Worm (Caenorhabditis elegans) whole organism, late embryonic: Measurements from ENCODE around the gene ncx-2.

Experiments used
- C08G9.2 ChIP-seq: sonication (generic microtip); optimal IDR thresholded peaks from 2 replicates; lab custom pipeline; 2016; ENCODE audit warnings: mild to moderate bottlenecking, missing genetic modification characterization, moderate library complexity, missing compliant biosample characterization
- C38D4.7 ChIP-seq: fragments of 200-800 bp; sonication (Bioruptor generic); optimal IDR thresholded peaks from 2 replicates; lab custom pipeline; 2018; ENCODE audit warnings: mild to moderate bottlenecking, missing genetic modification characterization, moderate library complexity, missing compliant biosample characterization
- K02D7.2 ChIP-seq: sonication (generic microtip); optimal IDR thresholded peaks from 2 replicates; lab custom pipeline; 2017; ENCODE audit warnings: mild to moderate bottlenecking, missing genetic modification characterization, missing compliant biosample characterization
- Y22D7AL.16 ChIP-seq: sonication (generic microtip); optimal IDR thresholded peaks from 2 replicates; lab custom pipeline; 2016; ENCODE audit warnings: missing genetic modification characterization, missing compliant biosample characterization
- ahr-1 ChIP-seq: sonication (generic microtip); optimal IDR thresholded peaks from 2 replicates; lab custom pipeline; 2016; ENCODE audit warnings: missing genetic modification characterization, missing compliant biosample characterization
- ceh-19 ChIP-seq: fragments of 200-800 bp; sonication (Bioruptor generic); optimal IDR thresholded peaks from 2 replicates; lab custom pipeline; 2018; ENCODE audit warnings: mild to moderate bottlenecking, missing genetic modification characterization, missing compliant biosample characterization
- ceh-22 ChIP-seq: sonication (generic microtip); optimal IDR thresholded peaks from 2 replicates; lab custom pipeline; 2017; ENCODE audit warnings: missing biosample characterization, missing genetic modification characterization
- ceh-34 ChIP-seq: sonication (generic microtip); optimal IDR thresholded peaks from 2 replicates; lab custom pipeline; 2016; ENCODE audit warnings: mild to moderate bottlenecking, missing genetic modification characterization, missing compliant biosample characterization
- ceh-48 ChIP-seq: sonication (generic microtip); optimal IDR thresholded peaks from 2 replicates; lab custom pipeline; 2016; ENCODE audit warnings: missing genetic modification characterization, inconsistent platforms, missing compliant biosample characterization
- ceh-6 ChIP-seq: fragments of 200-800 bp; sonication (Bioruptor generic); optimal IDR thresholded peaks from 2 replicates; lab custom pipeline; 2018; ENCODE audit warnings: mild to moderate bottlenecking, missing genetic modification characterization, missing compliant biosample characterization
- ceh-9 ChIP-seq: sonication (generic microtip); optimal IDR thresholded peaks from 2 replicates; lab custom pipeline; 2016; ENCODE audit warnings: mild to moderate bottlenecking, missing genetic modification characterization, inconsistent platforms, missing compliant biosample characterization
- che-1 ChIP-seq: sonication (generic microtip); optimal IDR thresholded peaks from 2 replicates; lab custom pipeline; 2016; ENCODE audit warnings: mild to moderate bottlenecking, missing genetic modification characterization, missing compliant biosample characterization
- dmd-4 ChIP-seq: sonication (generic microtip); optimal IDR thresholded peaks from 2 replicates; lab custom pipeline; 2016; ENCODE audit warnings: borderline replicate concordance, missing genetic modification characterization, missing compliant biosample characterization
- elt-4 ChIP-seq: sonication (generic microtip); optimal IDR thresholded peaks from 2 replicates; lab custom pipeline; 2016; ENCODE audit warnings: missing genetic modification characterization, missing compliant biosample characterization
- ets-4 ChIP-seq: sonication (generic microtip); optimal IDR thresholded peaks from 2 replicates; lab custom pipeline; 2016; ENCODE audit warnings: missing genetic modification characterization, missing compliant biosample characterization
- fkh-6 ChIP-seq: sonication (generic microtip); optimal IDR thresholded peaks from 2 replicates; lab custom pipeline; 2016; ENCODE audit warnings: missing genetic modification characterization, missing compliant biosample characterization
- gmeb-2 ChIP-seq: sonication (generic microtip); optimal IDR thresholded peaks from 2 replicates; lab custom pipeline; 2016; ENCODE audit warnings: missing genetic modification characterization, inconsistent platforms, missing compliant biosample characterization
- hlh-13 ChIP-seq: fragments of 200-800 bp; sonication (Bioruptor generic); optimal IDR thresholded peaks from 2 replicates; lab custom pipeline; 2018; ENCODE audit warnings: mild to moderate bottlenecking, missing genetic modification characterization, missing compliant biosample characterization
- hlh-6 ChIP-seq: sonication (generic microtip); optimal IDR thresholded peaks from 2 replicates; lab custom pipeline; 2016; ENCODE audit warnings: missing genotype, missing genetic modification characterization, missing compliant biosample characterization
- lim-6 ChIP-seq: sonication (generic microtip); optimal IDR thresholded peaks from 2 replicates; lab custom pipeline; 2016; ENCODE audit warnings: missing genetic modification characterization, missing compliant biosample characterization
- madf-2 ChIP-seq: sonication (generic microtip); optimal IDR thresholded peaks from 2 replicates; lab custom pipeline; 2017; ENCODE audit warnings: missing genetic modification characterization, missing compliant biosample characterization
- mec-3 ChIP-seq: sonication (generic microtip); optimal IDR thresholded peaks from 2 replicates; lab custom pipeline; 2016; ENCODE audit warnings: borderline replicate concordance, missing genetic modification characterization, missing compliant biosample characterization
- nfya-1 ChIP-seq: sonication (generic microtip); optimal IDR thresholded peaks from 2 replicates; lab custom pipeline; 2017; ENCODE audit warnings: missing genetic modification characterization, mild to moderate bottlenecking, missing compliant biosample characterization, antibody characterized with exemption, moderate library complexity
- npax-4 ChIP-seq: sonication (generic microtip); optimal IDR thresholded peaks from 2 replicates; lab custom pipeline; 2016; ENCODE audit warnings: missing genetic modification characterization, missing compliant biosample characterization
- odd-2 ChIP-seq: sonication (generic microtip); optimal IDR thresholded peaks from 2 replicates; lab custom pipeline; 2017; ENCODE audit warnings: antibody characterized with exemption, mild to moderate bottlenecking, missing genetic modification characterization, missing compliant biosample characterization
- pag-3 ChIP-seq: sonication (generic microtip); optimal IDR thresholded peaks from 2 replicates; lab custom pipeline; 2016; ENCODE audit warnings: missing compliant biosample characterization, missing genetic modification characterization, borderline replicate concordance
- pax-1 ChIP-seq: fragments of 150-350 bp; optimal IDR thresholded peaks from 2 replicates; lab custom pipeline; 2014; ENCODE audit warnings: missing biosample characterization, missing genetic modification characterization
- pha-2 ChIP-seq: sonication (generic microtip); optimal IDR thresholded peaks from 2 replicates; lab custom pipeline; 2017; ENCODE audit warnings: mild to moderate bottlenecking, missing genetic modification characterization, missing compliant biosample characterization
- pha-4 ChIP-seq: fragments of 150-350 bp; optimal IDR thresholded peaks from 2 replicates; lab custom pipeline; 2018; ENCODE audit warnings: missing biosample characterization, missing genetic modification reagents, missing genetic modification characterization
- pqm-1 ChIP-seq: sonication (generic microtip); optimal IDR thresholded peaks from 2 replicates; lab custom pipeline; 2016; ENCODE audit warnings: missing genetic modification characterization, missing compliant biosample characterization
- sdc-2 ChIP-seq: sonication (generic microtip); optimal IDR thresholded peaks from 2 replicates; lab custom pipeline; 2016; ENCODE audit warnings: missing genotype, missing genetic modification characterization, missing compliant biosample characterization
- sox-4 ChIP-seq: sonication (generic microtip); optimal IDR thresholded peaks from 2 replicates; lab custom pipeline; 2017; ENCODE audit warnings: mild to moderate bottlenecking, missing genetic modification characterization, inconsistent platforms, missing compliant biosample characterization
- syd-9 ChIP-seq: sonication (generic microtip); optimal IDR thresholded peaks from 2 replicates; lab custom pipeline; 2016; ENCODE audit warnings: mild to moderate bottlenecking, missing genetic modification characterization, moderate library complexity, missing compliant biosample characterization
- tbx-2 ChIP-seq: sonication (generic microtip); optimal IDR thresholded peaks from 2 replicates; lab custom pipeline; 2016; ENCODE audit warnings: missing genetic modification characterization, missing compliant biosample characterization
- ttx-3 ChIP-seq: sonication (generic microtip); optimal IDR thresholded peaks from 2 replicates; lab custom pipeline; 2016; ENCODE audit warnings: missing genetic modification reagents, missing genetic modification characterization, missing compliant biosample characterization
- unc-3 ChIP-seq, 2 experiments: fragments of 200-800 bp in 1 of 2; sonication (Bioruptor generic) in 1 of 2; sonication (generic microtip) in 1 of 2; conservative IDR thresholded peaks in 1 of 2; optimal IDR thresholded peaks in 1 of 2; 2 replicates each; pipeline versions ENCODE4 v1.3.6 to Lab custom; 2016 to 2022; ENCODE audit warnings: missing compliant biosample characterization in 2 of 2, missing genetic modification characterization in 2 of 2, missing genetic modification reagents in 1 of 2
- unc-42 ChIP-seq: sonication (generic microtip); optimal IDR thresholded peaks from 2 replicates; lab custom pipeline; 2016; ENCODE audit warnings: missing genotype, missing genetic modification characterization, missing compliant biosample characterization
- unc-86 ChIP-seq: sonication (generic microtip); optimal IDR thresholded peaks from 2 replicates; lab custom pipeline; 2016; ENCODE audit warnings: missing genetic modification characterization, missing compliant biosample characterization
- zip-5 ChIP-seq: sonication (generic microtip); optimal IDR thresholded peaks from 2 replicates; lab custom pipeline; 2016; ENCODE audit warnings: missing genetic modification characterization, missing compliant biosample characterization
- ztf-16 ChIP-seq: sonication (generic microtip); optimal IDR thresholded peaks from 2 replicates; lab custom pipeline; 2017; ENCODE audit warnings: missing genetic modification characterization, missing compliant biosample characterization

ncx-2 gene

ce11 chrV:5274974-5275373 lies 28.5 kb upstream of the ncx-2 start:
- TF ChIP-seq unc-42 (tag; lab: Kevin White, UChicago) (peak; percentile 48), gmeb-2 (tag; lab: Kevin White, UChicago) (no peak), tbx-2 (tag; lab: Kevin White, UChicago) (peak; percentile 18), K02D7.2 (tag; lab: Kevin White, UChicago) (no peak), pha-2 (tag; lab: Kevin White, UChicago) (peak; percentile 20), ceh-34 (peak; percentile 1)

- no peak for TF ChIP-seq K02D7.2 (tag; lab: Kevin White, UChicago)
- TF ChIP-seq nfya-1 (tag; lab: Kevin White, UChicago): peak; percentile 9
- no peak for TF ChIP-seq pha-4 (tag; lab: Kevin White, UChicago)
- TF ChIP-seq ets-4 (tag; lab: Kevin White, UChicago): no peak
Observed at ce11 chrV:5275426-5276007, 28.0 kb upstream of the ncx-2 start.

ce11 chrV:5278001-5278400 lies 25.5 kb upstream of the ncx-2 start, which contains the start of gene B0238.9:
Gene B0238.9 (minus strand): TSS chrV:5278101.
- TF ChIP-seq ceh-19 (GFP tag; lab: Kevin White, UChicago): no peak
- no peak for TF ChIP-seq pha-4 (tag; lab: Kevin White, UChicago)
- no peak for TF ChIP-seq unc-86 (tag; lab: Kevin White, UChicago)
- no peak for TF ChIP-seq elt-4 (tag; lab: Kevin White, UChicago)
- no peak for TF ChIP-seq pax-1
- TF ChIP-seq unc-42 (tag; lab: Kevin White, UChicago): no peak
- no peak for TF ChIP-seq syd-9 (tag; lab: Kevin White, UChicago)
- TF ChIP-seq nfya-1 (tag; lab: Kevin White, UChicago): no peak
- no peak for TF ChIP-seq hlh-13 (GFP tag; lab: Kevin White, UChicago)
- TF ChIP-seq unc-3 (GFP tag; conservative IDR thresholded peaks at IDR 0.05; lab: Robert Waterston, UW): no peak
- TF ChIP-seq unc-3 (tag; optimal IDR thresholded peaks at IDR 0.05; lab: Kevin White, UChicago): no peak
- no peak for TF ChIP-seq sox-4 (tag; lab: Kevin White, UChicago)
- no peak for TF ChIP-seq ahr-1 (tag; lab: Kevin White, UChicago)
- no peak for TF ChIP-seq madf-2 (tag; lab: Kevin White, UChicago)
- no peak for TF ChIP-seq ceh-22 (tag; lab: Kevin White, UChicago)
- TF ChIP-seq odd-2: no peak
- no peak for TF ChIP-seq che-1
- TF ChIP-seq ttx-3 (tag; lab: Kevin White, UChicago): no peak

- TF ChIP-seq gmeb-2 (tag; lab: Kevin White, UChicago): peak; percentile 54
- peak; percentile 11 for TF ChIP-seq sdc-2 (tag; lab: Kevin White, UChicago)
- peak; percentile 45 for TF ChIP-seq pqm-1 (tag; lab: Kevin White, UChicago)
- TF ChIP-seq fkh-6 (tag; lab: Kevin White, UChicago): peak; percentile 71
- TF ChIP-seq hlh-6 (tag; lab: Kevin White, UChicago): peak; percentile 78
- TF ChIP-seq zip-5 (tag; lab: Kevin White, UChicago): peak; percentile 7
- peak; percentile 18 for TF ChIP-seq ceh-6 (GFP tag; lab: Kevin White, UChicago)
- TF ChIP-seq tbx-2 (tag; lab: Kevin White, UChicago): peak; percentile 49
- TF ChIP-seq lim-6 (tag; lab: Kevin White, UChicago): peak; percentile 47
- peak; percentile 62 for TF ChIP-seq mec-3 (tag; lab: Kevin White, UChicago)
- peak; percentile 49 for TF ChIP-seq madf-2 (tag; lab: Kevin White, UChicago)
- TF ChIP-seq hlh-13 (GFP tag; lab: Kevin White, UChicago): peak; percentile 58
- TF ChIP-seq Y22D7AL.16: peak; percentile 1
- peak; percentile 87 for TF ChIP-seq pag-3 (tag; lab: Kevin White, UChicago)
- TF ChIP-seq ets-4 (tag; lab: Kevin White, UChicago): peak; percentile 2
- peak; percentile 22 for TF ChIP-seq ceh-9 (tag; lab: Kevin White, UChicago)
- peak; percentile 35 for TF ChIP-seq C08G9.2 (tag; lab: Kevin White, UChicago)
- TF ChIP-seq npax-4 (tag; lab: Kevin White, UChicago): peak; percentile 24
- peak; percentile 68 for TF ChIP-seq elt-4 (tag; lab: Kevin White, UChicago)
- TF ChIP-seq ceh-48: peak; percentile 31
- TF ChIP-seq ceh-19 (GFP tag; lab: Kevin White, UChicago): peak; percentile 81
- TF ChIP-seq ztf-16 (tag; lab: Kevin White, UChicago): peak; percentile 45
- peak; percentile 91 for TF ChIP-seq dmd-4
- TF ChIP-seq C38D4.7 (GFP tag; lab: Kevin White, UChicago): peak; percentile 41
- peak; percentile 29 for TF ChIP-seq sox-4 (tag; lab: Kevin White, UChicago)
Observed at ce11 chrV:5284270-5284980, 19.1 kb upstream of the ncx-2 start.
